Fruit fly (Drosophila melanogaster): Measurements from ENCODE around the gene Gtpx.

The Gtpx gene

DNA sequence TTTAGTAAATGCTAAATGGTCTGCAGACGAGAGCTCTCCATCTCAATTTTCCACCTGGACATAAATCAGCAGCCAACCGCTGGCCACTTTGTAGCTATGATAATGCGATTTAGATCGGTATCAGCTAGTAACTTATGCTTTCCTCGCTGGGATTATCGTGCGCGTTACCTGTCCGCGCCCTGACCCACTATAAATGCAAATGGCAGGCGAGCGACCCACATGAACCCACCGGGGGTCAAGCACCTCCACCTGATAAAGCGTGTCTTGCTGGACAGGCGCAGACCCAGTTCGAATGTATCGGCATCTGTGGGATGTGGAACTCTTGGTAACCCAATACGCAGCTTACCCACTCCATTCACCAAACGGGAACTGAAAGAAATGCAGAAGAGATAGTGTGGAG, 27.2 kb downstream of the Gtpx start:
- TF ChIP-seq CG9727 (GFP tag; optimal IDR thresholded peaks at IDR 0.05) (no peak), vvl (GFP tag; IDR thresholded peaks at IDR 0.05) (peak; percentile 59; the same call in 1 of the 2 replicates), Jarid2 (GFP tag; optimal IDR thresholded peaks at IDR 0.05) (no peak), kni (GFP tag; optimal IDR thresholded peaks at IDR 0.05) (peak; percentile 42), CG15696 (tag; optimal IDR thresholded peaks at IDR 0.05) (no peak), CG1024 (GFP tag; IDR thresholded peaks at IDR 0.05) (no peak), sens (GFP tag) (no peak), CG31388 (GFP tag; optimal IDR thresholded peaks at IDR 0.05) (no peak), Nf-YC (tag; optimal IDR thresholded peaks at IDR 0.05) (no peak), Rfx (GFP tag; IDR thresholded peaks at IDR 0.05) (no peak), Hr78 (GFP tag; optimal IDR thresholded peaks at IDR 0.05) (peak in 1 of 2 experiments; percentile 90), CG1529 (GFP tag; optimal IDR thresholded peaks at IDR 0.05) (no peak), oc (tag; optimal IDR thresholded peaks at IDR 0.05) (peak; percentile 74), HHEX (GFP tag; optimal IDR thresholded peaks at IDR 0.05) (no peak), CG8944 (GFP tag; optimal IDR thresholded peaks at IDR 0.05) (no peak), wek (GFP tag; optimal IDR thresholded peaks at IDR 0.05) (no peak)

DNA sequence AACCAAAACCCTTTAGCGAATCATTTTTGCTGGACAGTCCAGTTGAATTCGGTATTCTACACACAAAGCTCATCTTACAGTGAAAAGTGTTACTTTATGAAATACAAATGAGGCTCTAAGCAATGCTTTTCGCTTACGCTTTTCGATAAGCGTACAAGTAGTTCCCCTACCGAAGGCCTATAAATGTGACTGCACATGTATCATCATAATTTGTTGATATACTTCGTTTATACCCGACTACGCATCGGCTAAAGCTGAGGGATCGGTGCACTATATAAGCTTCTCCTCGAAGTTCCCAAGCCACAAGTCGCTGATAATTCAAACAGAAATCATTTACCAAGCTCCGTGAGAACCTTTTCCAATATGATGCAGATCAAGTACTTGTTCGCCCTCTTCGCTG, 43.2 kb downstream of the Gtpx start, which contains the start of gene Drs:
Drs (plus strand) TSS at position 301 of the 400 bp plus-strand sequence.
- TF ChIP-seq Atf-2 (GFP tag; optimal IDR thresholded peaks at IDR 0.05) (no peak), CG17361 (GFP tag; IDR thresholded peaks at IDR 0.05) (no peak), lola (GFP tag; optimal IDR thresholded peaks at IDR 0.05) (no peak), CG31365 (tag; optimal IDR thresholded peaks at IDR 0.05) (no peak)

DNA sequence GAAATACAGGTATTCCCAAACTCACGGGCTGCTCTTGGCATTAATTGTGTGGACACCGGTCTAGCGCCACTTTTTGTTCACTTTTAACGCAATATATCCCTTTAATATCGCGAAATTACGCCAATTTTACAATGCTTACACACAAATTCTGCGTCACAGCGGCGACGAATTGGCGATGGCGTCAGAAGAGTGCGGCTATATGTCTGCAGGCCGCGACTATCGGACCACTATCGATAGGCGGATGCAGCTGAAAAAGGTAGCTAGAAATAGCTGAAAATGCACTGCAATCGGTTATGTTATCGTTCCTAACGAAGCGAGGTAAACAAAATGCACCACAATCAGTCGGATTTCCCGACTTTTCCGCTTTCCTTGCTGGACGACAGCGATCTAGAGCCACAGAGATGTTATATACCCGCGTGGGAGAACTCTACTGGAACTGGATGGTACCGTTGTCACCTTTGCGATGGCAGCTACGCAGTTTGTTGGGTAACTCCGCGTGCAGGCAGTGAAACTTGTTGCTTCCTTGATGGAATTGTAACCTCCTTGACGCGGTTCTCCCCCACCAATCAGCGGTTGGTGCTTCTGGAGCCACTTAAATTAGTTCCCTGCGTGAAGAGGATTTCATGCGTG, 48.0 kb downstream of the Gtpx start, which contains the start of the genes Ythdc1 and CG12010:
Ythdc1 (minus strand) TSS at position 177 of the 630 bp plus-strand sequence.
CG12010 (plus strand) TSS at position 289 of the 630 bp plus-strand sequence.
- no peak for TF ChIP-seq ap (GFP tag; IDR thresholded peaks at IDR 0.05)
- no peak for TF ChIP-seq CG8765 (GFP tag; IDR thresholded peaks at IDR 0.05)
- no peak for TF ChIP-seq sd (tag; optimal IDR thresholded peaks at IDR 0.05)
- no peak for TF ChIP-seq unpg (GFP tag; optimal IDR thresholded peaks at IDR 0.05)
- TF ChIP-seq eve (GFP tag; optimal IDR thresholded peaks at IDR 0.05): no peak
- TF ChIP-seq dysf (GFP tag; IDR thresholded peaks at IDR 0.05): peak; percentile 8; the same call in 1 of the 3 replicates
- TF ChIP-seq insv (GFP tag; optimal IDR thresholded peaks at IDR 0.05): peak in 1 of 2 experiments; percentile 30
- no peak for TF ChIP-seq chm (GFP tag; IDR thresholded peaks at IDR 0.05)
- no peak for TF ChIP-seq Antp (GFP tag; optimal IDR thresholded peaks at IDR 0.05)
- no peak for TF ChIP-seq NC2α (GFP tag; optimal IDR thresholded peaks at IDR 0.05)
- TF ChIP-seq CG10267 (tag; optimal IDR thresholded peaks at IDR 0.05): peak; percentile 44
- TF ChIP-seq Sin3A (optimal IDR thresholded peaks at IDR 0.05): peak; percentile 84
- no peak for TF ChIP-seq NC2β (GFP tag; optimal IDR thresholded peaks at IDR 0.05)
- no peak for TF ChIP-seq ara (GFP tag; IDR thresholded peaks at IDR 0.05)
- no peak for TF ChIP-seq tin (GFP tag; optimal IDR thresholded peaks at IDR 0.05)
- peak; percentile 78 for TF ChIP-seq kay (GFP tag; optimal IDR thresholded peaks at IDR 0.05)
- TF ChIP-seq CG11247 (GFP tag; IDR thresholded peaks at IDR 0.05): no peak
- no peak for TF ChIP-seq TFAM (GFP tag; optimal IDR thresholded peaks at IDR 0.05)
- TF ChIP-seq hb (GFP tag; IDR thresholded peaks at IDR 0.05; ENCODE audit: partially characterized antibody): peak; percentile 92
- TF ChIP-seq nerfin-1 (tag; optimal IDR thresholded peaks at IDR 0.05): peak; percentile 5
- no peak for TF ChIP-seq CG7928 (GFP tag; optimal IDR thresholded peaks at IDR 0.05)
- no peak for TF ChIP-seq HLHmδ (GFP tag; optimal IDR thresholded peaks at IDR 0.05)
- peak; percentile 81 for TF ChIP-seq CG34224 (GFP tag; IDR thresholded peaks at IDR 0.05; ENCODE audit: partially characterized antibody)
- peak; percentile 84 for TF ChIP-seq scrt (GFP tag; optimal IDR thresholded peaks at IDR 0.05)
- TF ChIP-seq CG3163 (GFP tag; optimal IDR thresholded peaks at IDR 0.05): no peak
- no peak for TF ChIP-seq CG11504 (tag; optimal IDR thresholded peaks at IDR 0.05)
- peak; percentile 60 for TF ChIP-seq nmo (GFP tag; optimal IDR thresholded peaks at IDR 0.05)
- no peak for TF ChIP-seq Fer3 (tag; optimal IDR thresholded peaks at IDR 0.05)
